1 fruit fly cellular context compared by ENCODE assay signal in genomic region chr3R:23239934-23240632, dm6.
TF ChIP-seq lines count a peak whose summit lies in the region.

No protein-coding gene starts in this region.

TF ChIP-seq in whole organism, embryonic, 481 proteins besides CTCF, POLR2A, EP300 and RAD21 (continued from another document and continues in another):
- TF ChIP-seq CG6654 (GFP tag; optimal IDR thresholded peaks at IDR 0.05; lab: Kevin White, UChicago) (peak; percentile 36), CG42726 (GFP tag; IDR thresholded peaks at IDR 0.05; lab: Robert Waterston, UW; ENCODE audit: partially characterized antibody) (no peak), br (optimal IDR thresholded peaks at IDR 0.05; lab: Kevin White, UChicago) (no peak), her (GFP tag; optimal IDR thresholded peaks at IDR 0.05; lab: Kevin White, UChicago) (peak; percentile 7), ttk (GFP tag; IDR thresholded peaks at IDR 0.05; lab: Robert Waterston, UW) (peak; percentile 39; the same call in 1 of the 2 replicates), Lhr (GFP tag; optimal IDR thresholded peaks at IDR 0.05; lab: Kevin White, UChicago) (no peak), chif (GFP tag; optimal IDR thresholded peaks at IDR 0.05; lab: Kevin White, UChicago) (peak; percentile 2 to 27), Mes4 (GFP tag; optimal IDR thresholded peaks at IDR 0.05; lab: Kevin White, UChicago) (no peak), scrt (GFP tag; optimal IDR thresholded peaks at IDR 0.05; lab: Kevin White, UChicago) (peak; percentile 70), CG30431 (GFP tag; optimal IDR thresholded peaks at IDR 0.05; lab: Kevin White, UChicago) (no peak), CG1529 (GFP tag; optimal IDR thresholded peaks at IDR 0.05; lab: Kevin White, UChicago) (peak; percentile 15), CG17186 (GFP tag; optimal IDR thresholded peaks at IDR 0.05; lab: Kevin White, UChicago) (no peak), tll (GFP tag; optimal IDR thresholded peaks at IDR 0.05; lab: Kevin White, UChicago) (no peak), otp (GFP tag; IDR thresholded peaks at IDR 0.05; lab: Robert Waterston, UW) (0 out of 3 replicates have a peak, but pooled peaks have one; percentile 57), da (GFP tag; optimal IDR thresholded peaks at IDR 0.05; lab: Kevin White, UChicago) (no peak), cas (GFP tag; IDR thresholded peaks at IDR 0.05; lab: Robert Waterston, UW) (no peak), CG9932 (GFP tag; IDR thresholded peaks at IDR 0.05; lab: Robert Waterston, UW) (peak; percentile 63), Neu2 (GFP tag; optimal IDR thresholded peaks at IDR 0.05; lab: Kevin White, UChicago; ENCODE audit: borderline replicate concordance) (no peak), luna (GFP tag; optimal IDR thresholded peaks at IDR 0.05; lab: Kevin White, UChicago) (no peak), CG13296 (GFP tag; optimal IDR thresholded peaks at IDR 0.05; lab: Kevin White, UChicago) (peak; percentile 76), bowl (GFP tag; IDR thresholded peaks at IDR 0.05; lab: Robert Waterston, UW) (no peak), CG8388 (GFP tag; optimal IDR thresholded peaks at IDR 0.05; lab: Kevin White, UChicago) (peak; percentile 58), dan (GFP tag; IDR thresholded peaks at IDR 0.05; lab: Robert Waterston, UW) (no peak), CG6683 (GFP tag; optimal IDR thresholded peaks at IDR 0.05; lab: Kevin White, UChicago) (peak; percentile 69), Ada2b (GFP tag; IDR thresholded peaks at IDR 0.05; lab: Robert Waterston, UW) (peak; percentile 75), trh (GFP tag; optimal IDR thresholded peaks at IDR 0.05; lab: Kevin White, UChicago) (peak; percentile 8), sna (GFP tag; IDR thresholded peaks at IDR 0.05; lab: Robert Waterston, UW; ENCODE audit: partially characterized antibody) (no peak), CG4730 (GFP tag; IDR thresholded peaks at IDR 0.05; lab: Robert Waterston, UW) (peak; percentile 62), CG14050 (GFP tag; IDR thresholded peaks at IDR 0.05; lab: Robert Waterston, UW) (peak; percentile 48), slou (GFP tag; optimal IDR thresholded peaks at IDR 0.05; lab: Kevin White, UChicago) (peak; percentile 16), HHEX (GFP tag; optimal IDR thresholded peaks at IDR 0.05; lab: Kevin White, UChicago) (peak; percentile 43), Jarid2 (GFP tag; optimal IDR thresholded peaks at IDR 0.05; lab: Kevin White, UChicago) (no peak), Ptx1 (GFP tag; IDR thresholded peaks at IDR 0.05; lab: Robert Waterston, UW) (peak; percentile 78), Sry-δ (GFP tag; optimal IDR thresholded peaks at IDR 0.05; lab: Kevin White, UChicago) (peak; percentile 11), twi (tag; optimal IDR thresholded peaks at IDR 0.05; lab: Kevin White, UChicago) (no peak), CG34224 (GFP tag; IDR thresholded peaks at IDR 0.05; lab: Robert Waterston, UW; ENCODE audit: partially characterized antibody) (no peak), ftz-f1 (GFP tag; optimal IDR thresholded peaks at IDR 0.05; lab: Kevin White, UChicago) (no peak), CkIIα-i1 (GFP tag; IDR thresholded peaks at IDR 0.05; lab: Robert Waterston, UW) (no peak), z (GFP tag; IDR thresholded peaks at IDR 0.05; lab: Robert Waterston, UW) (no peak), Ets65A (GFP tag; lab: Kevin White, UChicago) (no peak), CG8089 (GFP tag; optimal IDR thresholded peaks at IDR 0.05; lab: Kevin White, UChicago) (no peak), gt (GFP tag; IDR thresholded peaks at IDR 0.05; lab: Robert Waterston, UW) (no peak), MTF-1 (GFP tag; optimal IDR thresholded peaks at IDR 0.05; lab: Kevin White, UChicago; ENCODE audit: borderline replicate concordance) (no peak), Xrp1 (GFP tag; IDR thresholded peaks at IDR 0.05; lab: Robert Waterston, UW) (peak; percentile 81), ato (GFP tag; IDR thresholded peaks at IDR 0.05; lab: Robert Waterston, UW; ENCODE audit: partially characterized antibody) (no peak), CG2202 (tag; optimal IDR thresholded peaks at IDR 0.05; lab: Kevin White, UChicago) (no peak), NC2β (GFP tag; optimal IDR thresholded peaks at IDR 0.05; lab: Kevin White, UChicago) (no peak), Sox102F (GFP tag; optimal IDR thresholded peaks at IDR 0.05; lab: Kevin White, UChicago) (peak; percentile 71), CG17361 (GFP tag; IDR thresholded peaks at IDR 0.05; lab: Robert Waterston, UW) (no peak; the same call in 2 of the 3 replicates), Hmx (GFP tag; optimal IDR thresholded peaks at IDR 0.05; lab: Kevin White, UChicago) (peak; percentile 10), CG17912 (GFP tag; optimal IDR thresholded peaks at IDR 0.05; lab: Kevin White, UChicago) (no peak), CG3726 (GFP tag; IDR thresholded peaks at IDR 0.05; lab: Robert Waterston, UW) (0 out of 3 replicates have a peak, but pooled peaks have one; percentile 52), CG15696 (tag; optimal IDR thresholded peaks at IDR 0.05; lab: Kevin White, UChicago) (no peak), CG2116 (GFP tag; optimal IDR thresholded peaks at IDR 0.05; lab: Kevin White, UChicago) (no peak), Ravus (GFP tag; IDR thresholded peaks at IDR 0.05; lab: Robert Waterston, UW) (no peak; the same call in 1 of the 2 replicates), CG16815 (GFP tag; optimal IDR thresholded peaks at IDR 0.05; lab: Kevin White, UChicago) (no peak), sens-2 (GFP tag; IDR thresholded peaks at IDR 0.05; lab: Robert Waterston, UW) (0 out of 2 replicates have a peak, but pooled peaks have one; percentile 34), CG11398 (GFP tag; optimal IDR thresholded peaks at IDR 0.05; lab: Kevin White, UChicago) (peak; percentile 30), Fer2 (tag; optimal IDR thresholded peaks at IDR 0.05; lab: Kevin White, UChicago) (peak; percentile 30), ATbp (GFP tag; optimal IDR thresholded peaks at IDR 0.05; lab: Kevin White, UChicago) (peak; percentile 70), CG8924 (tag; optimal IDR thresholded peaks at IDR 0.05; lab: Kevin White, UChicago) (peak; percentile 84), Lim3 (GFP tag; IDR thresholded peaks at IDR 0.05; lab: Robert Waterston, UW) (no peak), CG31365 (tag; optimal IDR thresholded peaks at IDR 0.05; lab: Kevin White, UChicago) (no peak), MESR4 (GFP tag; optimal IDR thresholded peaks at IDR 0.05; lab: Kevin White, UChicago) (no peak), CG10565 (GFP tag; optimal IDR thresholded peaks at IDR 0.05; lab: Kevin White, UChicago) (no peak), wor (GFP tag; IDR thresholded peaks at IDR 0.05; lab: Robert Waterston, UW) (peak; percentile 56; the same call in 1 of the 2 replicates), tio (GFP tag; optimal IDR thresholded peaks at IDR 0.05; lab: Kevin White, UChicago) (no peak), Hand (GFP tag; optimal IDR thresholded peaks at IDR 0.05; lab: Kevin White, UChicago) (peak; percentile 31), CG15601 (tag; optimal IDR thresholded peaks at IDR 0.05; lab: Kevin White, UChicago) (peak; percentile 21), CG17612 (GFP tag; IDR thresholded peaks at IDR 0.05; lab: Robert Waterston, UW) (no peak), CG14667 (GFP tag; IDR thresholded peaks at IDR 0.05; lab: Robert Waterston, UW) (peak; percentile 34), fd102C (GFP tag; optimal IDR thresholded peaks at IDR 0.05; lab: Kevin White, UChicago) (no peak), CG2875 (GFP tag; optimal IDR thresholded peaks at IDR 0.05; lab: Kevin White, UChicago) (no peak), CG7745 (tag; optimal IDR thresholded peaks at IDR 0.05; lab: Kevin White, UChicago) (no peak), odd (GFP tag; optimal IDR thresholded peaks at IDR 0.05; lab: Kevin White, UChicago) (no peak), gcm2 (GFP tag; optimal IDR thresholded peaks at IDR 0.05; lab: Kevin White, UChicago) (no peak), bab2 (GFP tag; optimal IDR thresholded peaks at IDR 0.05; lab: Kevin White, UChicago) (peak; percentile 53), CG32767 (GFP tag; IDR thresholded peaks at IDR 0.05; lab: Robert Waterston, UW) (peak; percentile 56), bbx (GFP tag; IDR thresholded peaks at IDR 0.05; lab: Robert Waterston, UW; ENCODE audit: partially characterized antibody) (no peak), B-H2 (GFP tag; optimal IDR thresholded peaks at IDR 0.05; lab: Kevin White, UChicago) (no peak), CG17328 (GFP tag; IDR thresholded peaks at IDR 0.05; lab: Robert Waterston, UW) (peak; percentile 64; the same call in 1 of the 2 replicates), CG11695 (GFP tag; IDR thresholded peaks at IDR 0.05; lab: Robert Waterston, UW) (peak; percentile 70; the same call in 2 of the 3 replicates), CG34422 (GFP tag; IDR thresholded peaks at IDR 0.05; lab: Robert Waterston, UW) (peak; percentile 72), h (optimal IDR thresholded peaks at IDR 0.05; lab: Kevin White, UChicago) (no peak), CG8478 (optimal IDR thresholded peaks at IDR 0.05; lab: Kevin White, UChicago) (no peak), CG16863 (GFP tag; optimal IDR thresholded peaks at IDR 0.05; lab: Kevin White, UChicago) (peak; percentile 34), Dbx (GFP tag; IDR thresholded peaks at IDR 0.05; lab: Robert Waterston, UW) (peak; percentile 77), CG15514 (GFP tag; optimal IDR thresholded peaks at IDR 0.05; lab: Kevin White, UChicago) (peak; percentile 59), nerfin-1 (tag; optimal IDR thresholded peaks at IDR 0.05; lab: Kevin White, UChicago) (peak; percentile 79), CG12659 (GFP tag; optimal IDR thresholded peaks at IDR 0.05; lab: Kevin White, UChicago) (peak; percentile 47), ems (GFP tag; optimal IDR thresholded peaks at IDR 0.05; lab: Kevin White, UChicago) (peak; percentile 31), HLH54F (GFP tag; optimal IDR thresholded peaks at IDR 0.05; lab: Kevin White, UChicago) (peak; percentile 27), psq (GFP tag; optimal IDR thresholded peaks at IDR 0.05; lab: Kevin White, UChicago) (no peak), Antp (GFP tag; optimal IDR thresholded peaks at IDR 0.05; lab: Kevin White, UChicago) (peak; percentile 62), wek (GFP tag; optimal IDR thresholded peaks at IDR 0.05; lab: Kevin White, UChicago) (no peak), cad (GFP tag; optimal IDR thresholded peaks at IDR 0.05; lab: Kevin White, UChicago) (no peak), esg (GFP tag; conservative IDR thresholded peaks at IDR 0.05; lab: Robert Waterston, UW) (peak; percentile 41; the same call in 1 of the 2 replicates), Bteb2 (GFP tag; optimal IDR thresholded peaks at IDR 0.05; lab: Kevin White, UChicago) (no peak), dm (GFP tag; optimal IDR thresholded peaks at IDR 0.05; lab: Kevin White, UChicago) (no peak), Mad (GFP tag; optimal IDR thresholded peaks at IDR 0.05; lab: Kevin White, UChicago) (no peak), Asciz (GFP tag; optimal IDR thresholded peaks at IDR 0.05; lab: Kevin White, UChicago) (peak; percentile 72), fru (optimal IDR thresholded peaks at IDR 0.05; lab: Kevin White, UChicago) (no peak), kah (GFP tag; optimal IDR thresholded peaks at IDR 0.05; lab: Kevin White, UChicago) (no peak), H2.0 (GFP tag; IDR thresholded peaks at IDR 0.05; lab: Robert Waterston, UW) (peak; percentile 43; the same call in 1 of the 2 replicates), vfl (GFP tag; optimal IDR thresholded peaks at IDR 0.05; lab: Kevin White, UChicago) (peak; percentile 25), nau (GFP tag; optimal IDR thresholded peaks at IDR 0.05; lab: Kevin White, UChicago) (no peak), CG14860 (GFP tag; IDR thresholded peaks at IDR 0.05; lab: Robert Waterston, UW; ENCODE audit: partially characterized antibody) (no peak), CrebB (tag; optimal IDR thresholded peaks at IDR 0.05; lab: Kevin White, UChicago) (no peak), CG4854 (GFP tag; optimal IDR thresholded peaks at IDR 0.05; lab: Kevin White, UChicago) (peak; percentile 15), CHES-1-like (GFP tag; optimal IDR thresholded peaks at IDR 0.05; lab: Kevin White, UChicago) (peak; percentile 30), nom (GFP tag; optimal IDR thresholded peaks at IDR 0.05; lab: Kevin White, UChicago) (no peak), repo (GFP tag; optimal IDR thresholded peaks at IDR 0.05; lab: Kevin White, UChicago) (no peak), Dip2 (GFP tag; IDR thresholded peaks at IDR 0.05; lab: Robert Waterston, UW) (no peak), CG2712 (tag; optimal IDR thresholded peaks at IDR 0.05; lab: Kevin White, UChicago) (no peak), CG1647 (GFP tag; optimal IDR thresholded peaks at IDR 0.05; lab: Kevin White, UChicago) (peak; percentile 13), E2f1 (GFP tag; IDR thresholded peaks at IDR 0.05; lab: Robert Waterston, UW) (peak; percentile 59), Doc2 (GFP tag; IDR thresholded peaks at IDR 0.05; lab: Robert Waterston, UW) (no peak), kni (GFP tag; optimal IDR thresholded peaks at IDR 0.05; lab: Kevin White, UChicago) (no peak), sqz (GFP tag; optimal IDR thresholded peaks at IDR 0.05; lab: Kevin White, UChicago) (peak; percentile 14), CG4617 (GFP tag; optimal IDR thresholded peaks at IDR 0.05; lab: Kevin White, UChicago; ENCODE audit: borderline replicate concordance) (no peak), jumu (GFP tag; optimal IDR thresholded peaks at IDR 0.05; lab: Kevin White, UChicago) (no peak), CG1024 (GFP tag; IDR thresholded peaks at IDR 0.05; lab: Robert Waterston, UW) (no peak), usp (GFP tag; optimal IDR thresholded peaks at IDR 0.05; lab: Kevin White, UChicago) (no peak), CG10366 (GFP tag; IDR thresholded peaks at IDR 0.05; lab: Robert Waterston, UW) (peak; percentile 55), CG9727 (GFP tag; optimal IDR thresholded peaks at IDR 0.05; lab: Kevin White, UChicago) (peak; percentile 69), phol (tag; optimal IDR thresholded peaks at IDR 0.05; lab: Kevin White, UChicago) (peak; percentile 76), CG7928 (GFP tag; optimal IDR thresholded peaks at IDR 0.05; lab: Kevin White, UChicago) (no peak), Sin3A (optimal IDR thresholded peaks at IDR 0.05; lab: Kevin White, UChicago) (no peak), CG1233 (GFP tag; optimal IDR thresholded peaks at IDR 0.05; lab: Kevin White, UChicago) (peak; percentile 67), so (GFP tag; IDR thresholded peaks at IDR 0.05; lab: Robert Waterston, UW) (peak; percentile 72; the same call in 2 of the 3 replicates), Adf1 (GFP tag; IDR thresholded peaks at IDR 0.05; lab: Robert Waterston, UW) (peak; percentile 33; the same call in 1 of the 2 replicates), CG13894 (tag; optimal IDR thresholded peaks at IDR 0.05; lab: Kevin White, UChicago) (peak; percentile 28), CG1792 (GFP tag; optimal IDR thresholded peaks at IDR 0.05; lab: Kevin White, UChicago) (no peak)
